Fruit fly (Drosophila melanogaster): ENCODE data around the gene beag.

Gene beag

DNA sequence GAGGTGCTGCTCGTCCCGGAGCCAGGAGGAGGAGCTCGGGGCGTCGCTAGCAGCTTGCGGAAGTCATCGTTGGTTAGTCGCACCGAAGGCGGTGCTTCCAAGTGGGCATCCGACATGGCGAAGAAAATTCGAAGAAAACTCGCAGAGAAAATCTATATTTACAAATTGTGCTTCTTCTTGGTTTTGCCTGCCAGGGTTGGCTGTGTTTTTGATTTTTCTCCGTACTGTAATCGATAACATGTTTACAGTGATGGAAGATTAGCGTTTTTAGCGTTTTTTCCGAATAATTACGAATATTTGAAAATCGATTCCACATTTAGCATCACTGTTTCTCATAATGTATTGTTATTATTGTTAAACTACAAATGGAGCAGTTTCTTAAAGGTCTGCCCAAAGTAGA, at the start of gene beag, which contains the start of gene Ada:
Gene beag (minus strand): TSS at position 205 of the 400 bp plus-strand sequence.
Gene Ada (plus strand): TSS at position 310 of the 400 bp plus-strand sequence.
- no peak for TF ChIP-seq Myc (optimal IDR thresholded peaks at IDR 0.05)
- TF ChIP-seq ttk (optimal IDR thresholded peaks at IDR 0.05), result no peak
- no peak for TF ChIP-seq psq (optimal IDR thresholded peaks at IDR 0.05)

DNA sequence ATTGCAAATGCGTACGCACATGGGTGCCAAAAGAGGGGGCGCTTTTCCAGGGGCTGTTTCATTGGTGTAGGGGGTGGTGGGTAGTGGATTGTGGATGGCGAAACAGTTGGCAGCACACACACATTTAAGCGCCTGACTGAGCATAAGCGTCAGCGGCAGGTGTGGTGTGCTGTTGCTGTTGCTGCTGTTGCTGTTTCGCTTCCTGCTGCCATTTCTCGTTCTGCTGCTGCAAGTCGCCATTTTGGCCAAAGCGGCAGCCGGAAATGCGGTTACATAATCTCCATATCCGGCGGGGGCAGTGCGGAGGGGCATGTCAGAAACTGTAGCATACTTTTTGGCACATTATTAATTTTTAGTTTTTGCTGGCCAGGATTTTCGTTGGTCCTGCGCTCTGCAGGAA, 39.9 kb upstream of the beag start:
- TF ChIP-seq psq (optimal IDR thresholded peaks at IDR 0.05) (no peak), Sin3A (optimal IDR thresholded peaks at IDR 0.05) (no peak), ttk (optimal IDR thresholded peaks at IDR 0.05) (no peak), insv (optimal IDR thresholded peaks at IDR 0.05) (no peak), Myc (optimal IDR thresholded peaks at IDR 0.05) (no peak), h (optimal IDR thresholded peaks at IDR 0.05) (no peak)

DNA sequence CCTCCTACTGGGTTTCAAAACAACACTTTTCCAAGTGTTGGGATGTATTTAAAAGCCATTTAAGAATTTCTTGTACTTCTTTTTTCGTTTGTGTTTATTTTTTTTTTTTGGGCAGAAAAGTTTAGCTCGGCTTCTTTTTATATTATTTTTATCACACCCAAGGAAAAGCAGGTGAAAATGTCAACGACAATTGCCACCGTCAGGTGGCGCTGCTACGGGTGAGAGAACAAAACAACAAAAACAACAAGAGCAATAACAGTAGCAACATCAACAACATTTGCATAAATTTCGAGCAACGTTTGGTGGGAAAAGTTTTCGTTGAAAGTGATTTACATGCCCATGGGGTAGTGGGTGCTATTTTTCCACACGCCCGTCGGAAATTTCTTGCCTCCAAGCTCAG, 25.4 kb upstream of the beag start:
- TF ChIP-seq Myc (optimal IDR thresholded peaks at IDR 0.05), result no peak
- TF ChIP-seq insv (optimal IDR thresholded peaks at IDR 0.05), result no peak
- TF ChIP-seq Sin3A (optimal IDR thresholded peaks at IDR 0.05), result no peak
- TF ChIP-seq h (optimal IDR thresholded peaks at IDR 0.05), result no peak
- no peak for TF ChIP-seq ttk (optimal IDR thresholded peaks at IDR 0.05)
- TF ChIP-seq psq (optimal IDR thresholded peaks at IDR 0.05), result no peak

DNA sequence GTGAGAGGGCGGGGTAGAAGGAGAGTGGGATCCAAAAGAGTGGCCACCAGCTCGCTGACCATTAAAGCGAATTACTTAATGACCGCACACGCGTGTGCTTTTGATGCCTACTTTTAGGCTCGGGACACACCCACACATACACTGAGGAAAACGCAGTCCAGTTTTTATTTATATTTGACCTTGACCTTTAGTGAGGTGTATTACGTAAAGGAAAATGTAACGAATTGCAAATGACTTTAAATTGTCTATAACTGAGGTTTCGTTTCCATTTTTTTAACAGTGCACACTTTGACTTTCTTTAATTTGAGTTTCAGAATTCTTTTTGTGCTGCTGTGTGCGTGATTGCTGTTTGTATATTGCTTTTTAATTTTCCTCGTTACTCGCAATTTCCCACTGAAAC, 20.4 kb upstream of the beag start:
- TF ChIP-seq psq (optimal IDR thresholded peaks at IDR 0.05), result no peak
- TF ChIP-seq Sin3A (optimal IDR thresholded peaks at IDR 0.05), result no peak
- TF ChIP-seq insv (optimal IDR thresholded peaks at IDR 0.05), result no peak
- no peak for TF ChIP-seq h (optimal IDR thresholded peaks at IDR 0.05)
- no peak for TF ChIP-seq Myc (optimal IDR thresholded peaks at IDR 0.05)
- TF ChIP-seq ttk (optimal IDR thresholded peaks at IDR 0.05), result no peak

DNA sequence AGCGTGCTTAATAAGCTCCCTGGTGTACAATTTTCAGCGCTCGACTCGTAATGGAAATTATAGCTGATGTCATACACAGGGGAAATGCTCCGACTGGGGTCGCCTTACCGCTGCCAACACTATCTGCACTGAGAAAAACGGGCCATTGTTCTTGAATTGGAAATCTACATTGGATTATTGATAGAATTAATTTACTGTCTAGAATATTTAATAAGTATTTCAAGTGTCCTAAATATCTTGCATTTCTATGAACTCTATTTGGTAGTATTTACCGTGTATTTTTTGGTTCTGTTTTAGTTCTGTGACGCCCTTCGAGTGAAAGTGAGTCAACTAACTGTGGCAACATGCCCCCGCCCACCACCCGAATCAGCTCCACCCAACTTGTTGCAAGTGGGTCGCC, 18.5 kb upstream of the beag start:
- no peak for TF ChIP-seq psq (optimal IDR thresholded peaks at IDR 0.05)
- TF ChIP-seq ttk (optimal IDR thresholded peaks at IDR 0.05), result no peak
- no peak for TF ChIP-seq Sin3A (optimal IDR thresholded peaks at IDR 0.05)
- no peak for TF ChIP-seq insv (optimal IDR thresholded peaks at IDR 0.05)
- no peak for TF ChIP-seq Myc (optimal IDR thresholded peaks at IDR 0.05)
- TF ChIP-seq h (optimal IDR thresholded peaks at IDR 0.05), result no peak

DNA sequence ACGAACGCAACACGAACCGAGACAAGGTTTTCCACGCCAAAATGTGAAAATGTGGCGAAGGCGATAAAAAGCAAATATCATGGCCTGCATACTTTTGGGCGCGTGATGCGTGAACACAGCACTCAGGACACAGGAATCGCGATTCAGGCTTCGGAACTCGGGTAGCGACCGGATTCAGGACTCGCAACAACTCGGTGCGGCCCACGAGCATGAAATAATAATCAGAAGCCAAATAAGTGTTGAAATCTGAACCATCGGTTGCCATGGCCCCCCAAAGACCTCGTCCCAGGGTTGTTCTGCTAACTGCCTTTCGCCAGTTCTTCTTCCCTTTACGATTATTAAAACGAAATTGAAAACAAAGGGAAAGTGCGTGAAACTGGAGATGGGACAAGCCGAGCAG, 17.5 kb upstream of the beag start:
- TF ChIP-seq ttk (optimal IDR thresholded peaks at IDR 0.05), result no peak
- no peak for TF ChIP-seq insv (optimal IDR thresholded peaks at IDR 0.05)
- no peak for TF ChIP-seq h (optimal IDR thresholded peaks at IDR 0.05)
- TF ChIP-seq psq (optimal IDR thresholded peaks at IDR 0.05), result no peak
- no peak for TF ChIP-seq Myc (optimal IDR thresholded peaks at IDR 0.05)
- TF ChIP-seq Sin3A (optimal IDR thresholded peaks at IDR 0.05), result no peak

DNA sequence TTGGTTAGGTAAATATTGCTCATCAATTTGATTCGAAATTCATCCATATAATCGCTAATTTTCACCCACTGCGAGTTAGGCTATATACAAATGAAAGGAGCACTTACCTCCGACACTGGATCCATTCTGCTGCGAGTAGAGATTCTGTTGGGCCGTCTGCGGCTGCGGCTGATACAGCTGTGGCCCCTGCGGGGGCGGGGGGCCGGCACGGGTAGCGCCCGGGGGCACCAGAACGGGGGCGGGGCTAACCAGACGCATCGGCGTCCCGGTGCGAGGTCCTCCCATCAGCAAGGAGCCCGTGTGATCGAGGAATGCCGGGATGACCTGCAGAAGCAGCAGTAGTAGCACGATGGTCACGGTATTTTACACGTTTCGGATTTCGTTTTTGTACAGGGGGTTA, 14.8 kb upstream of the beag start:
- TF ChIP-seq ttk (optimal IDR thresholded peaks at IDR 0.05) (no peak), psq (optimal IDR thresholded peaks at IDR 0.05) (no peak), Sin3A (optimal IDR thresholded peaks at IDR 0.05) (no peak), Myc (optimal IDR thresholded peaks at IDR 0.05) (no peak), h (optimal IDR thresholded peaks at IDR 0.05) (no peak), insv (optimal IDR thresholded peaks at IDR 0.05) (no peak)

DNA sequence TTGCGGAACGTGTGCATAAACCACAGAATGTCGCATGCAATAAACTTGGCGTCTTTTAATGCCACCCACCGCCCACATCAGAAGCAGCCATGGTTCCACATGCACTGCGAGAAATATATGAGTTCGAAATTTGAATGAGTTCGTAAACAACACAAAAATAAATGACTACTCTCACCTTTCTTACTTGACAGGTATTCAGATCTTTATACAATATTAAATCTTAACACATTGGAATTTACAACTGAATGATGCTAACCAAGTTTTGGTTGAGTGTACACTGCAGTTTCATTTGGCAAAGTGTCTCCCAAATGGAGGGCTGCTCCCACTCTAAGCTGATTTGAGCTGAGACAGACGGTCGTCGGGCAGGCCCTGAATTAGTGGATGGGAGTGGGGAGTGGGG, 10.1 kb upstream of the beag start:
- TF ChIP-seq Sin3A (optimal IDR thresholded peaks at IDR 0.05) (no peak), h (optimal IDR thresholded peaks at IDR 0.05) (no peak), Myc (optimal IDR thresholded peaks at IDR 0.05) (no peak), psq (optimal IDR thresholded peaks at IDR 0.05) (no peak), ttk (optimal IDR thresholded peaks at IDR 0.05) (no peak), insv (optimal IDR thresholded peaks at IDR 0.05) (no peak)

DNA sequence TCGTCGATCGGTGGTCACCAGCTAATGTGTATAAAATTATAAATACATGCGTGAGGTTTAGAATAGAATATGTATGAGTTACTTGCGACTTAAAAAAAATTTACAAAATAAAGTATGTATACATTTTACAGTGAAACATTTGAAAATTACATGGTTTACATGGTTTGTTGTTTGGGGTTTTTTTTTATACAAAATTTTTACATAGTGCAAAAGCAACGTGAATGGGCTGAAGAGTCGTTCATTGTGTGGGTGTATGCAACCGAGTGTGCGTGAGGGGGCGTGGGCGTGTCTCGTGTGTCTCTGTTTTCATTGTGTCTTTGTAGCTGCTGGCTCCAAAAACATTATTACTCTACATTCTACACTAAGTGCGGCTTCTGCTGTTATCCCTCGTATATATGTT, 5.0 kb upstream of the beag start:
- TF ChIP-seq insv (optimal IDR thresholded peaks at IDR 0.05) (no peak), psq (optimal IDR thresholded peaks at IDR 0.05) (no peak), Sin3A (optimal IDR thresholded peaks at IDR 0.05) (no peak), h (optimal IDR thresholded peaks at IDR 0.05) (no peak), Myc (optimal IDR thresholded peaks at IDR 0.05) (no peak), ttk (optimal IDR thresholded peaks at IDR 0.05) (no peak)

DNA sequence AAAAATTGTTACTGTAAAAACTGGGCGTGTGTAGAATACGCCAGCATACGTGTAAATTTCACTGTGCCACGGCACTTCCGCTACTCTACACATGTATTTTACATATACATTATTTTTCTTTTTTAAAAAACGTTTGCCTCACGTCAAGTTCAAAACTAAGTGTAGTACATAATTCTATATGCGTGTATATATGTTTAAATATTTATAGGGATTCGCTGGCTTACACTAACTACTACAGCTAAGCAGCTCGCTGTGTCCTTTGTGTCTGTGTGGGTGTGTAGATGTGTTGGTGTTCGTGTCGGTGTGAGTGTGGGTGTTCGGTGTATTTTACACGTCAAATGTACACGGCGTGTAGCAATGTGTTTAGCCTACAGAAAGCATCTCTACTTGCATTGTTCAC, 3.5 kb upstream of the beag start:
- TF ChIP-seq insv (optimal IDR thresholded peaks at IDR 0.05), result no peak
- TF ChIP-seq Myc (optimal IDR thresholded peaks at IDR 0.05), result no peak
- TF ChIP-seq ttk (optimal IDR thresholded peaks at IDR 0.05), result no peak
- TF ChIP-seq Sin3A (optimal IDR thresholded peaks at IDR 0.05), result no peak
- no peak for TF ChIP-seq h (optimal IDR thresholded peaks at IDR 0.05)
- TF ChIP-seq psq (optimal IDR thresholded peaks at IDR 0.05), result no peak

DNA sequence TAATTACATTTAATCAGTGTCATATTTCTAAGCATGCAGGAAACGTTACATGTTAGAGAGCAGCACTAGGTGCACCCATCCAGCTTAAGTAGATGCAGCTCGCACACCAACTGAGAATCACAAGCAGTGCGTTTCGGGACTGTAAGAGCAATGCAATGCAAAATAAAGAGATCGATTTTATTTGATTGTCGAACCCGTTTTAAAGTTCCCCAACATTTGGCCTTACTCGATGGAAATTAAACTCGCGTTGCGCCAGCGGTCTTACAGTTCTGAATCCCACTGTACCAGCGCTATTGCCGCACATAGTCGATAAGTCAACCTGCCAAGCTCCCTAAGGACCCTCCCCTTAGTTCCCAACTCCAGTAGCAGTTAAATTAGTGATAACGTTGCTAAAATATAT, 2.1 kb downstream of the beag start:
- TF ChIP-seq ttk (optimal IDR thresholded peaks at IDR 0.05) (no peak), Sin3A (optimal IDR thresholded peaks at IDR 0.05) (no peak), insv (optimal IDR thresholded peaks at IDR 0.05) (no peak), h (optimal IDR thresholded peaks at IDR 0.05) (no peak), Myc (optimal IDR thresholded peaks at IDR 0.05) (no peak), psq (optimal IDR thresholded peaks at IDR 0.05) (no peak)

DNA sequence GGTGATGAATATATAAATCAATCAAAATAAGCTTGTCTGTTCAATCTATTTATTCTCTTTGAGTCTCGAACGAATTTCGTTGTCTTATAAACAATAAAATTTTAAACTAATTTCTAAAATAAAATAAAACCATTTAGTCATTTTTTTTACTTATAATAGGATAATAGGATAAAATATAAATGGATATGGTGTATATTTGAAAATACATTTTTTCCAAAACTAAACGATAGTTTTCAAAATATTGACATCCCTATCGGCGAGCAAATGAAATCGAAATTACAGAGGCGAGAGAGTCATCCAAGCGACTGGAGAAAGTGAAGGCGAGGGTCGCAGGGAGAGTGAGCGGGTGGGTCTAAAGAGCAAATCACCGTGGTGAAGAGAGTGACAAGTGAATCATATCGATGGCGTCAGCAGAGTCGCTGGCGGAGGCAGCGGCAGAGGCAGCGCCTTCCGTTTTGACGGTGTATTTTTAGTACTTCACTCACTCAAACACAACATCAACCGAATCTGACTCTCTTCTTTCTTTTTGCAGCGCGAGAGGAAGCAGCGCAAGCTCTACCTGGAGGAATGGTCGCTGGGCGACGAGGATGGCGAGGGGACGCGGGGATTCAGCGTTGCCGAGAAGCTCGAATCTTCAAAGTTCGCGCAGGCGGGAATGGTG, 7.3 kb downstream of the beag start:
- no peak for TF ChIP-seq Myc (optimal IDR thresholded peaks at IDR 0.05)
- TF ChIP-seq Sin3A (optimal IDR thresholded peaks at IDR 0.05), result no peak
- TF ChIP-seq insv (optimal IDR thresholded peaks at IDR 0.05), result no peak
- TF ChIP-seq h (optimal IDR thresholded peaks at IDR 0.05), result no peak
- no peak for TF ChIP-seq ttk (optimal IDR thresholded peaks at IDR 0.05)
- TF ChIP-seq psq (optimal IDR thresholded peaks at IDR 0.05), result no peak

DNA sequence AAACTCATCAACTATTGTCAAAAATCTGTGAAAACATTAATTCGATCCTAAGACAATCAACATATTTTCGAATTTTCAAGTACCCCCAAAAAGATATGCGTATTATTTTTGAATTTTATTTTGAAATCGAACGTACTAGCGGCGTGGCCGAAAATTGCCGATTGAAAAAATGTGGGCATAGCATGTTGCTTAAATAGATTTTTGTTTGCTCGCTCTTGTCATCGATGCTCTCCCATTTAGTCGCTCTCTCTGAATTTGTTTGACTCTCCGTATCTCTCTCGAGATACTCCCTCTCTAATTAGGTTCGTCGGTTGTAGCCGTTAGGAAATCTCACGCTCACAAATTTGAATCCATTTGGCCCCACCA, 7.9 kb downstream of the beag start:
- TF ChIP-seq Sin3A (optimal IDR thresholded peaks at IDR 0.05), result no peak
- TF ChIP-seq Myc (optimal IDR thresholded peaks at IDR 0.05), result no peak
- no peak for TF ChIP-seq psq (optimal IDR thresholded peaks at IDR 0.05)
- TF ChIP-seq insv (optimal IDR thresholded peaks at IDR 0.05), result no peak
- no peak for TF ChIP-seq ttk (optimal IDR thresholded peaks at IDR 0.05)
- TF ChIP-seq h (optimal IDR thresholded peaks at IDR 0.05), result no peak
